Worm (Caenorhabditis elegans) whole organism, L2 larva: ENCODE results near the gene T19B10.12.

Experiments
- R02D3.7 ChIP-seq: fragments of 150-350 bp; optimal IDR thresholded peaks from 2 replicates; lab custom pipeline; 2014; ENCODE audit warnings: missing biosample characterization, missing genetic modification characterization
- alr-1 ChIP-seq: fragments of 150-350 bp; optimal IDR thresholded peaks from 2 replicates; lab custom pipeline; 2014; ENCODE audit warnings: missing biosample characterization, missing genetic modification characterization
- aly-2 ChIP-seq: fragments of 150-350 bp; optimal IDR thresholded peaks from 2 replicates; lab custom pipeline; 2014; ENCODE audit warnings: missing biosample characterization, missing genetic modification characterization
- blmp-1 ChIP-seq: sonication (generic microtip); optimal IDR thresholded peaks from 2 replicates; lab custom pipeline; 2017; ENCODE audit warnings: missing genetic modification characterization, mild to moderate bottlenecking, missing compliant biosample characterization, antibody characterized with exemption, moderate library complexity; ENCODE audit not compliant: insufficient read depth
- ceh-16 ChIP-seq: fragments of 150-350 bp; optimal IDR thresholded peaks from 2 replicates; lab custom pipeline; 2014; ENCODE audit warnings: missing biosample characterization, missing genetic modification characterization
- lin-13 ChIP-seq: fragments of 150-350 bp; optimal IDR thresholded peaks from 2 replicates; lab custom pipeline; 2014; ENCODE audit warnings: missing biosample characterization, missing genetic modification reagents, missing genetic modification characterization
- nhr-11 ChIP-seq: fragments of 150-350 bp; optimal IDR thresholded peaks from 2 replicates; lab custom pipeline; 2014; ENCODE audit warnings: missing biosample characterization, missing genetic modification characterization
- nhr-25 ChIP-seq: fragments of 150-350 bp; sonication (generic microtip); optimal IDR thresholded peaks from 3 replicates; lab custom pipeline; 2014; ENCODE audit warnings: missing biosample characterization, missing genetic modification characterization
- nhr-77 ChIP-seq: fragments of 150-350 bp; optimal IDR thresholded peaks from 2 replicates; lab custom pipeline; 2014; ENCODE audit warnings: missing biosample characterization, missing genetic modification characterization
- peb-1 ChIP-seq: fragments of 150-350 bp; optimal IDR thresholded peaks from 2 replicates; lab custom pipeline; 2014; ENCODE audit warnings: missing biosample characterization, missing genetic modification characterization
- sem-4 ChIP-seq: fragments of 150-350 bp; optimal IDR thresholded peaks from 2 replicates; lab custom pipeline; 2014; ENCODE audit warnings: missing biosample characterization, missing genetic modification reagents, missing genetic modification characterization
- unc-62 ChIP-seq: fragments of 150-350 bp; optimal IDR thresholded peaks from 2 replicates; lab custom pipeline; 2014; ENCODE audit warnings: missing biosample characterization, missing genetic modification reagents, missing genetic modification characterization

ce11 chrV:11216137-11216536, 34.7 kb upstream of the T19B10.12 start:
- TF ChIP-seq peb-1 (tag; lab: Kevin White, UChicago) (no peak), nhr-25 (tag; lab: Kevin White, UChicago) (no peak), lin-13 (GFP tag; lab: Kevin White, UChicago) (no peak), nhr-77 (tag; lab: Kevin White, UChicago) (no peak), blmp-1 (tag; lab: Kevin White, UChicago) (no peak), sem-4 (tag; lab: Kevin White, UChicago) (no peak), nhr-11 (tag; lab: Kevin White, UChicago) (no peak), alr-1 (tag; lab: Kevin White, UChicago) (no peak), aly-2 (no peak), ceh-16 (tag; lab: Kevin White, UChicago) (no peak), unc-62 (GFP tag; lab: Kevin White, UChicago) (no peak), R02D3.7 (tag; lab: Kevin White, UChicago) (no peak)
